Fruit fly (Drosophila melanogaster) whole organism, embryonic: ENCODE data around the gene CG12659.
A peak's percentile ranks its signal among the peaks of the same experiment; 100 is the strongest.

Source experiments
- CG10274 ChIP-seq: fragments of 200-800 bp; sonication (Bioruptor generic); optimal IDR thresholded peaks from 3 replicates; lab custom pipeline; 2017; ENCODE audit warnings: missing biosample characterization, mild to moderate bottlenecking, missing genetic modification characterization
- CG10431 ChIP-seq: fragments of 200-800 bp; sonication (Bioruptor generic); optimal IDR thresholded peaks from 3 replicates; lab custom pipeline; 2018; ENCODE audit warnings: missing biosample characterization, mild to moderate bottlenecking, missing genetic modification characterization
- CG10565 ChIP-seq: fragments of 200-800 bp; sonication (Bioruptor generic); optimal IDR thresholded peaks from 3 replicates; lab custom pipeline; 2016; ENCODE audit warnings: missing biosample characterization, mild to moderate bottlenecking, missing genetic modification characterization
- CG10654 ChIP-seq: fragments of 200-800 bp; sonication (Bioruptor generic); optimal IDR thresholded peaks from 2 replicates; lab custom pipeline; 2016; ENCODE audit warnings: missing biosample characterization, missing genetic modification characterization
- CG11398 ChIP-seq: fragments of 200-800 bp; sonication (Bioruptor generic); optimal IDR thresholded peaks from 2 replicates; lab custom pipeline; 2016; ENCODE audit warnings: missing biosample characterization, missing genetic modification characterization
- CG11456 ChIP-seq: fragments of 200-800 bp; sonication (Bioruptor generic); IDR thresholded peaks from 3 replicates; pipeline ENCODE4 v1.3.6; 2022; ENCODE audit warnings: missing biosample characterization, missing genetic modification characterization
- CG13624 ChIP-seq: fragments of 200-800 bp; sonication (Bioruptor generic); optimal IDR thresholded peaks from 2 replicates; lab custom pipeline; 2016; ENCODE audit warnings: missing biosample characterization, missing genetic modification characterization
- CG13775 ChIP-seq: fragments of 200-800 bp; sonication (Bioruptor generic); optimal IDR thresholded peaks from 3 replicates; lab custom pipeline; 2017; ENCODE audit warnings: missing biosample characterization, mild to moderate bottlenecking, missing genetic modification characterization
- CG15269 ChIP-seq: fragments of 200-800 bp; sonication (Bioruptor generic); optimal IDR thresholded peaks from 2 replicates; lab custom pipeline; 2018; ENCODE audit warnings: missing biosample characterization, mild to moderate bottlenecking, missing genetic modification characterization, moderate library complexity
- CG16779 ChIP-seq: fragments of 200-800 bp; sonication (Bioruptor generic); IDR thresholded peaks from 2 replicates; pipeline ENCODE4 v1.3.6; 2022; ENCODE audit warnings: missing biosample characterization, missing genetic modification characterization
- CG17361 ChIP-seq: fragments of 200-800 bp; sonication (Bioruptor generic); IDR thresholded peaks from 3 replicates; pipeline ENCODE4 v1.3.6; 2022; ENCODE audit warnings: missing biosample characterization, missing genetic modification characterization
- CG17568 ChIP-seq: fragments of 200-800 bp; sonication (Bioruptor generic); optimal IDR thresholded peaks from 2 replicates; lab custom pipeline; 2018; ENCODE audit warnings: missing biosample characterization, mild to moderate bottlenecking, missing genetic modification characterization, moderate library complexity
- CG30020 ChIP-seq: fragments of 200-800 bp; optimal IDR thresholded peaks from 2 replicates; lab custom pipeline; 2019; ENCODE audit warnings: missing biosample characterization, mild to moderate bottlenecking, missing genetic modification characterization, moderate library complexity
- CG31441 ChIP-seq: fragments of 200-800 bp; sonication (Bioruptor generic); IDR thresholded peaks from 2 replicates; pipeline ENCODE4 v1.3.6; 2022; ENCODE audit warnings: missing biosample characterization, missing genetic modification characterization
- CG34224 ChIP-seq: fragments of 200-800 bp; sonication (Bioruptor generic); IDR thresholded peaks from 3 replicates; pipeline ENCODE4 v1.3.6; 2022; ENCODE audit warnings: missing biosample characterization, missing genetic modification characterization; ENCODE audit not compliant: partially characterized antibody
- CG4282 ChIP-seq: fragments of 200-800 bp; sonication (Bioruptor generic); optimal IDR thresholded peaks from 2 replicates; lab custom pipeline; 2016; ENCODE audit warnings: missing biosample characterization, missing genetic modification characterization
- CG4404 ChIP-seq: fragments of 200-800 bp; sonication (Bioruptor generic); IDR thresholded peaks from 2 replicates; pipeline ENCODE4 v1.3.6; 2022; ENCODE audit warnings: missing biosample characterization, missing genetic modification characterization
- CG6765 ChIP-seq: fragments of 200-800 bp; sonication (Bioruptor generic); optimal IDR thresholded peaks from 3 replicates; lab custom pipeline; 2017; ENCODE audit warnings: missing biosample characterization, mild to moderate bottlenecking, missing genetic modification characterization
- CG7963 ChIP-seq: fragments of 200-800 bp; sonication (Bioruptor generic); IDR thresholded peaks from 3 replicates; pipeline ENCODE4 v1.3.6; 2022; ENCODE audit warnings: missing biosample characterization, missing genetic modification characterization; ENCODE audit not compliant: partially characterized antibody
- CG9437 ChIP-seq: fragments of 200-800 bp; sonication (Bioruptor generic); optimal IDR thresholded peaks from 2 replicates; lab custom pipeline; 2018; ENCODE audit warnings: missing biosample characterization, mild to moderate bottlenecking, missing genetic modification characterization
- Dll ChIP-seq: fragments of 200-800 bp; sonication (Bioruptor generic); IDR thresholded peaks from 4 replicates; pipeline ENCODE4 v1.3.6; 2022; ENCODE audit warnings: missing biosample characterization, missing genetic modification characterization; ENCODE audit not compliant: partially characterized antibody
- Doc3 ChIP-seq: fragments of 200-800 bp; sonication (Bioruptor generic); IDR thresholded peaks from 3 replicates; pipeline ENCODE4 v1.3.6; 2022; ENCODE audit warnings: missing biosample characterization, missing genetic modification characterization; ENCODE audit not compliant: partially characterized antibody
- Drgx ChIP-seq: fragments of 200-800 bp; sonication (Bioruptor generic); IDR thresholded peaks from 2 replicates; pipeline ENCODE4 v1.3.6; 2022; ENCODE audit warnings: missing biosample characterization, missing genetic modification characterization
- Eip74EF ChIP-seq, 2 experiments: fragments of 200-800 bp in 1 of 2; fragments of >200 bp in 1 of 2; sonication (Bioruptor generic) in 1 of 2; optimal IDR thresholded peaks; 2 replicates each; lab custom pipeline; 2017 to 2019; ENCODE audit warnings: missing biosample characterization in 2 of 2, missing genetic modification characterization in 2 of 2, mild to moderate bottlenecking in 1 of 2, moderate library complexity in 1 of 2
- Ets65A ChIP-seq: fragments of 200-800 bp; sonication (Bioruptor generic); peaks from one replicate; lab custom pipeline; 2016; ENCODE audit warnings: missing biosample characterization, missing genetic modification characterization
- Fer1 ChIP-seq: fragments of 200-800 bp; sonication (Bioruptor generic); optimal IDR thresholded peaks from 2 replicates; lab custom pipeline; 2017; ENCODE audit warnings: missing biosample characterization, mild to moderate bottlenecking, missing genetic modification characterization
- Med ChIP-seq: fragments of 200-800 bp; sonication (Bioruptor generic); peaks from one replicate; lab custom pipeline; 2016; ENCODE audit warnings: missing biosample characterization, missing genetic modification characterization, mild to moderate bottlenecking, inconsistent platforms, moderate library complexity
- Rfx ChIP-seq: fragments of 200-800 bp; sonication (Bioruptor generic); IDR thresholded peaks from 2 replicates; pipeline ENCODE4 v1.3.6; 2022; ENCODE audit warnings: missing biosample characterization, missing genetic modification characterization
- Sry-β ChIP-seq: fragments of 200-800 bp; sonication (Bioruptor generic); optimal IDR thresholded peaks from 2 replicates; lab custom pipeline; 2018; ENCODE audit warnings: missing biosample characterization, mild to moderate bottlenecking, missing genetic modification characterization, moderate library complexity
- ara ChIP-seq: fragments of 200-800 bp; sonication (Bioruptor generic); IDR thresholded peaks from 2 replicates; pipeline ENCODE4 v1.3.6; 2022; ENCODE audit warnings: missing biosample characterization, missing genetic modification characterization
- cato ChIP-seq: fragments of 200-800 bp; sonication (Bioruptor generic); optimal IDR thresholded peaks from 2 replicates; lab custom pipeline; 2016; ENCODE audit warnings: missing biosample characterization, missing genetic modification characterization, borderline replicate concordance
- disco-r ChIP-seq: fragments of 200-800 bp; sonication (Bioruptor generic); optimal IDR thresholded peaks from 2 replicates; lab custom pipeline; 2016; ENCODE audit warnings: missing biosample characterization, missing genetic modification characterization
- fd102C ChIP-seq: fragments of 200-800 bp; sonication (Bioruptor generic); optimal IDR thresholded peaks from 2 replicates; lab custom pipeline; 2018; ENCODE audit warnings: missing biosample characterization, mild to moderate bottlenecking, missing genetic modification characterization, moderate library complexity
- gfzf ChIP-seq: fragments of 200-800 bp; sonication (Bioruptor generic); optimal IDR thresholded peaks from 2 replicates; lab custom pipeline; 2016; ENCODE audit warnings: missing biosample characterization, mild to moderate bottlenecking, missing genetic modification characterization, moderate library complexity
- ham ChIP-seq: fragments of 200-800 bp; sonication (Bioruptor generic); IDR thresholded peaks from 2 replicates; pipeline ENCODE4 v1.3.6; 2022; ENCODE audit warnings: missing biosample characterization, missing genetic modification characterization
- hkb ChIP-seq, 2 experiments: fragments of 200-800 bp in 1 of 2; fragments of >200 bp in 1 of 2; sonication (Bioruptor generic) in 1 of 2; IDR thresholded peaks in 1 of 2; optimal IDR thresholded peaks in 1 of 2; 2 replicates each; pipeline versions ENCODE4 v1.3.6 to Lab custom; 2017 to 2022; ENCODE audit warnings: missing biosample characterization in 1 of 2, missing genetic modification characterization in 1 of 2
- jigr1 ChIP-seq: fragments of 200-800 bp; sonication (Bioruptor generic); IDR thresholded peaks from 3 replicates; pipeline ENCODE4 v1.3.6; 2022; ENCODE audit warnings: missing biosample characterization, missing genetic modification characterization
- ken ChIP-seq: fragments of 200-800 bp; sonication (Bioruptor generic); IDR thresholded peaks from 3 replicates; pipeline ENCODE4 v1.3.6; 2022; ENCODE audit warnings: missing biosample characterization, missing genetic modification characterization
- knrl ChIP-seq: fragments of 200-800 bp; sonication (Bioruptor generic); IDR thresholded peaks from 3 replicates; pipeline ENCODE4 v1.3.6; 2022; ENCODE audit warnings: missing biosample characterization, missing genetic modification characterization; ENCODE audit not compliant: partially characterized antibody
- nau ChIP-seq: fragments of 200-800 bp; sonication (Bioruptor generic); optimal IDR thresholded peaks from 3 replicates; lab custom pipeline; 2017; ENCODE audit warnings: missing biosample characterization, mild to moderate bottlenecking, missing genetic modification characterization, missing genetic modification reagents
- oc ChIP-seq: fragments of 200-800 bp; sonication (Bioruptor generic); optimal IDR thresholded peaks from 2 replicates; lab custom pipeline; 2018; ENCODE audit warnings: missing biosample characterization, mild to moderate bottlenecking, missing genetic modification characterization, moderate library complexity
- otp ChIP-seq: fragments of 200-800 bp; sonication (Bioruptor generic); IDR thresholded peaks from 3 replicates; pipeline ENCODE4, ENCODE4 v1.3.6; 2022; ENCODE audit warnings: missing biosample characterization, missing genetic modification characterization
- peb ChIP-seq: fragments of 200-800 bp; sonication (Bioruptor generic); IDR thresholded peaks from 2 replicates; pipeline ENCODE4 v1.3.6; 2022; ENCODE audit warnings: missing biosample characterization, missing genetic modification characterization
- prd ChIP-seq, 3 experiments: fragments of >200 bp in 2 of 3; fragments of 200-800 bp in 1 of 3; sonication (Bioruptor generic) in 1 of 3; optimal IDR thresholded peaks in 2 of 3; IDR thresholded peaks in 1 of 3; 2 replicates in 2 of 3; 3 replicates in 1 of 3; pipeline versions ENCODE4 v1.3.6 to Lab custom; 2017 to 2022; ENCODE audit warnings: missing biosample characterization in 1 of 3, missing genetic modification characterization in 1 of 3
- row ChIP-seq: fragments of 200-800 bp; sonication (Bioruptor generic); IDR thresholded peaks from 3 replicates; pipeline ENCODE4 v1.3.6; 2022; ENCODE audit warnings: missing biosample characterization, missing genetic modification characterization
- schlank ChIP-seq: fragments of 200-800 bp; sonication (Bioruptor generic); optimal IDR thresholded peaks from 2 replicates; lab custom pipeline; 2018; ENCODE audit warnings: missing biosample characterization, mild to moderate bottlenecking, missing genetic modification characterization
- so ChIP-seq: fragments of 200-800 bp; sonication (Bioruptor generic); IDR thresholded peaks from 3 replicates; pipeline ENCODE4 v1.3.6; 2022; ENCODE audit warnings: missing biosample characterization, missing genetic modification characterization
- zen2 ChIP-seq: fragments of 200-800 bp; sonication (Bioruptor generic); IDR thresholded peaks from 3 replicates; pipeline ENCODE4 v1.3.6; 2022; ENCODE audit warnings: missing biosample characterization, missing genetic modification characterization; ENCODE audit not compliant: partially characterized antibody
- zf30C ChIP-seq: fragments of 200-800 bp; sonication (Bioruptor generic); optimal IDR thresholded peaks from 3 replicates; lab custom pipeline; 2018; ENCODE audit warnings: missing biosample characterization, mild to moderate bottlenecking, missing genetic modification characterization

CG12659 gene

dm6 chrX:8627171-8627570, 35.6 kb upstream of the CG12659 start (continued):
- TF ChIP-seq gfzf (GFP tag; lab: Kevin White, UChicago) = no peak
- peak; percentile 58 for TF ChIP-seq CG11398 (GFP tag; lab: Kevin White, UChicago)
- TF ChIP-seq CG10565 (GFP tag; lab: Kevin White, UChicago) = no peak
- TF ChIP-seq CG6765 (GFP tag; lab: Kevin White, UChicago) = no peak
- TF ChIP-seq CG15269 (tag; lab: Kevin White, UChicago) = no peak
- peak; percentile 60 for TF ChIP-seq peb (GFP tag; lab: Robert Waterston, UW)
- peak; percentile 95 for TF ChIP-seq Med (GFP tag; lab: Kevin White, UChicago)
- peak; percentile 12 for TF ChIP-seq CG30020 (tag; lab: Kevin White, UChicago)
- no peak for TF ChIP-seq disco-r (GFP tag; lab: Kevin White, UChicago)
- no peak for TF ChIP-seq zen2 (GFP tag; lab: Robert Waterston, UW)
- TF ChIP-seq CG4282 = no peak
- no peak for TF ChIP-seq Rfx (GFP tag; lab: Robert Waterston, UW)
- no peak for TF ChIP-seq knrl (GFP tag; lab: Robert Waterston, UW)
- peak; percentile 29 for TF ChIP-seq CG10654 (GFP tag; lab: Kevin White, UChicago)
- TF ChIP-seq cato (GFP tag; lab: Kevin White, UChicago) = peak; percentile 16
- TF ChIP-seq CG31441 (GFP tag; lab: Robert Waterston, UW) = peak; percentile 77
- peak; percentile 88 for TF ChIP-seq ara
- no peak for TF ChIP-seq CG17568 (GFP tag; lab: Kevin White, UChicago)
- TF ChIP-seq hkb (optimal IDR thresholded peaks at IDR 0.05; lab: Kevin White, UChicago) = no peak
- TF ChIP-seq hkb (GFP tag; IDR thresholded peaks at IDR 0.05; lab: Robert Waterston, UW) = peak; percentile 71
- no peak for TF ChIP-seq Doc3 (GFP tag; lab: Robert Waterston, UW)
- peak; percentile 65; the same call in 1 of the 3 replicates for TF ChIP-seq CG11456
- TF ChIP-seq Drgx (GFP tag; lab: Robert Waterston, UW) = no peak
- no peak for TF ChIP-seq prd (optimal IDR thresholded peaks at IDR 0.05; lab: Kevin White, UChicago)
- peak; percentile 87 for TF ChIP-seq prd (GFP tag; IDR thresholded peaks at IDR 0.05; lab: Robert Waterston, UW)
- TF ChIP-seq Ets65A (GFP tag; lab: Kevin White, UChicago) = peak; percentile 91
- TF ChIP-seq CG13775 = peak; percentile 56
- peak; percentile 47; the same call in 1 of the 3 replicates for TF ChIP-seq jigr1 (GFP tag; lab: Robert Waterston, UW)
- peak; percentile 13 for TF ChIP-seq CG13624
- no peak for TF ChIP-seq Fer1
- TF ChIP-seq CG16779 (GFP tag; lab: Robert Waterston, UW) = no peak
- TF ChIP-seq CG10274 (GFP tag; lab: Kevin White, UChicago) = no peak
- no peak for TF ChIP-seq Dll (GFP tag; lab: Robert Waterston, UW)
- no peak for TF ChIP-seq fd102C (GFP tag; lab: Kevin White, UChicago)
- peak; percentile 77 for TF ChIP-seq CG4404 (GFP tag; lab: Robert Waterston, UW)
- no peak for TF ChIP-seq CG34224
- TF ChIP-seq Eip74EF (GFP tag; optimal IDR thresholded peaks at IDR 0.05; lab: Kevin White, UChicago) = no peak
- no peak for TF ChIP-seq CG10431 (GFP tag; lab: Kevin White, UChicago)
- TF ChIP-seq row (GFP tag; lab: Robert Waterston, UW) = peak; percentile 77
- TF ChIP-seq otp (GFP tag; lab: Robert Waterston, UW) = peak; percentile 84
- peak; percentile 6 for TF ChIP-seq CG9437 (GFP tag; lab: Kevin White, UChicago)
- TF ChIP-seq ken (GFP tag; lab: Robert Waterston, UW) = peak; percentile 77; the same call in 2 of the 3 replicates
- TF ChIP-seq so (GFP tag; lab: Robert Waterston, UW) = 0 out of 3 replicates have a peak, but pooled peaks have one; percentile 60
- TF ChIP-seq schlank (tag; lab: Kevin White, UChicago) = no peak
- peak; percentile 77 for TF ChIP-seq zf30C
- TF ChIP-seq CG17361 (GFP tag; lab: Robert Waterston, UW) = peak; percentile 77
- no peak for TF ChIP-seq nau
- peak; percentile 20 for TF ChIP-seq Sry-β (GFP tag; lab: Kevin White, UChicago)
- TF ChIP-seq ham (GFP tag; lab: Robert Waterston, UW) = no peak
- TF ChIP-seq CG7963 (GFP tag; lab: Robert Waterston, UW) = no peak
- peak; percentile 94 for TF ChIP-seq oc (tag; lab: Kevin White, UChicago)
